Worm (Caenorhabditis elegans): ENCODE measurements around the gene Y75B8A.10.

ce11 chrIII:12182919-12183318 is at the start of gene Y75B8A.10:
- no peak for TF ChIP-seq med-1 (GFP tag; optimal IDR thresholded peaks at IDR 0.05; ENCODE audit: insufficient read depth)
- TF ChIP-seq cog-1 (tag; optimal IDR thresholded peaks at IDR 0.05) = no peak
- no peak for TF ChIP-seq flt-1 (GFP tag; IDR thresholded peaks at IDR 0.05)
- TF ChIP-seq tab-1 (GFP tag; IDR thresholded peaks at IDR 0.05) = no peak
- no peak for TF ChIP-seq ztf-29 (GFP tag; IDR thresholded peaks at IDR 0.05)
- TF ChIP-seq ref-1 (GFP tag; conservative IDR thresholded peaks at IDR 0.05) = no peak
- TF ChIP-seq T22C8.4 (GFP tag; IDR thresholded peaks at IDR 0.05) = no peak

All from whole organism, midembryonic.